Worm (Caenorhabditis elegans): ENCODE results near the gene npp-3.

- TF ChIP-seq ama-1 (optimal IDR thresholded peaks at IDR 0.05) (peak; percentile 88), ceh-36 (tag; optimal IDR thresholded peaks at IDR 0.05) (no peak), hmbx-1 (tag; optimal IDR thresholded peaks at IDR 0.05) (no peak), B0310.2 (tag; optimal IDR thresholded peaks at IDR 0.05) (no peak), tbx-37 (GFP tag; conservative IDR thresholded peaks at IDR 0.05) (no peak), ceh-13 (GFP tag; optimal IDR thresholded peaks at IDR 0.05) (no peak), tra-4 (tag; optimal IDR thresholded peaks at IDR 0.05) (no peak), scrt-1 (GFP tag; IDR thresholded peaks at IDR 0.05) (no peak), F13C5.2 (tag; optimal IDR thresholded peaks at IDR 0.05) (no peak), aly-1 (tag; optimal IDR thresholded peaks at IDR 0.05) (no peak), ets-7 (tag; optimal IDR thresholded peaks at IDR 0.05) (no peak), sea-1 (GFP tag; conservative IDR thresholded peaks at IDR 0.05) (no peak)
These were observed 6.1 kb upstream of the npp-3 start for ce11 chrII:11880456-11881353.
